Fruit fly (Drosophila melanogaster) Kc167 (cell line): ENCODE data around the gene CG8568.

Experiments used
- Sin3A ChIP-seq: fragments of >200 bp; optimal IDR thresholded peaks from 2 replicates; lab custom pipeline; 2018; ENCODE audit warnings: missing external identifiers
- h ChIP-seq: fragments of >200 bp; optimal IDR thresholded peaks from 3 replicates; lab custom pipeline; 2018; ENCODE audit warnings: missing external identifiers
- insv ChIP-seq: fragments of >200 bp; optimal IDR thresholded peaks from 3 replicates; lab custom pipeline; 2018; ENCODE audit warnings: missing external identifiers
- psq ChIP-seq: fragments of >200 bp; optimal IDR thresholded peaks from 2 replicates; lab custom pipeline; 2017; ENCODE audit warnings: missing external identifiers
- ttk ChIP-seq: sonication (Bioruptor generic); optimal IDR thresholded peaks from 2 replicates; lab custom pipeline; 2017; ENCODE audit warnings: missing external identifiers

- TF ChIP-seq Sin3A (lab: Kevin White, UChicago): no peak
- no peak for TF ChIP-seq ttk (lab: Kevin White, UChicago)
- TF ChIP-seq h (lab: Kevin White, UChicago): no peak
- TF ChIP-seq insv: no peak
- no peak for TF ChIP-seq psq (lab: Kevin White, UChicago)
Measured at dm6 chrX:17473879-17474278, 21.5 kb upstream of the CG8568 start.
